Worm (Caenorhabditis elegans) whole organism, young adult: ENCODE data around the gene del-10.

Source experiments
- B0019.2 ChIP-seq: fragments of 200-800 bp; sonication (Bioruptor generic); conservative IDR thresholded peaks from 2 replicates; pipeline ENCODE4 v1.3.6; 2022; ENCODE audit warnings: missing genetic modification reagents, missing genetic modification characterization, missing compliant biosample characterization
- B0035.1 ChIP-seq: sonication (generic microtip); optimal IDR thresholded peaks from 2 replicates; lab custom pipeline; 2016; ENCODE audit warnings: missing genetic modification characterization, mild to moderate bottlenecking, missing compliant biosample characterization, missing genotype, missing genetic modification reagents
- B0336.3 ChIP-seq: fragments of 200-800 bp; sonication (Bioruptor generic); IDR thresholded peaks from 2 replicates; pipeline ENCODE4 v1.3.6; 2022; ENCODE audit warnings: missing genetic modification characterization, missing compliant biosample characterization
- F33H1.4 ChIP-seq: fragments of 200-800 bp; sonication (Bioruptor generic); IDR thresholded peaks from 2 replicates; pipeline ENCODE4 v1.3.6; 2022; ENCODE audit warnings: missing genetic modification reagents, missing genetic modification characterization, missing compliant biosample characterization
- F49E8.2 ChIP-seq: sonication (generic microtip); optimal IDR thresholded peaks from 3 replicates; lab custom pipeline; 2017; ENCODE audit warnings: missing genetic modification characterization, mild to moderate bottlenecking, missing compliant biosample characterization, antibody characterized with exemption, moderate library complexity; ENCODE audit not compliant: insufficient read depth
- F55B11.4 ChIP-seq: sonication (generic microtip); optimal IDR thresholded peaks from 2 replicates; lab custom pipeline; 2016; ENCODE audit warnings: missing compliant biosample characterization, missing genetic modification characterization, borderline replicate concordance; ENCODE audit not compliant: insufficient read depth
- K12H6.12 ChIP-seq: fragments of 200-800 bp; sonication (Bioruptor generic); optimal IDR thresholded peaks from 2 replicates; lab custom pipeline; 2018; ENCODE audit warnings: mild to moderate bottlenecking, missing genetic modification characterization, missing compliant biosample characterization
- Y56A3A.18 ChIP-seq: fragments of 200-800 bp; sonication (Bioruptor generic); IDR thresholded peaks from 2 replicates; pipeline ENCODE4 v1.3.6; 2022; ENCODE audit warnings: missing genetic modification reagents, missing genetic modification characterization, missing compliant biosample characterization
- Y67H2A.10 ChIP-seq: fragments of 200-800 bp; sonication (Bioruptor generic); conservative IDR thresholded peaks from 2 replicates; pipeline ENCODE4 v1.3.6; 2022; ENCODE audit warnings: missing genetic modification reagents, missing genetic modification characterization, missing compliant biosample characterization
- ZK185.1 ChIP-seq: sonication (generic microtip); optimal IDR thresholded peaks from 2 replicates; lab custom pipeline; 2016; ENCODE audit warnings: mild to moderate bottlenecking, missing genetic modification characterization, missing compliant biosample characterization; ENCODE audit not compliant: poor library complexity, severe bottlenecking
- akir-1 ChIP-seq: fragments of 200-800 bp; sonication (Bioruptor generic); optimal IDR thresholded peaks from 2 replicates; lab custom pipeline; 2018; ENCODE audit warnings: mild to moderate bottlenecking, missing genetic modification characterization, moderate library complexity, missing compliant biosample characterization
- ama-1 ChIP-seq, 3 experiments: fragments of 150-350 bp in 1 of 3; sonication (generic microtip) in 2 of 3; optimal IDR thresholded peaks; 2 replicates each; lab custom pipeline; 2014 to 2018; ENCODE audit warnings: missing biosample characterization in 2 of 3, missing genetic modification characterization in 2 of 3, missing genetic modification reagents in 2 of 3
- aptf-2 ChIP-seq: fragments of 200-800 bp; sonication (Bioruptor generic); conservative IDR thresholded peaks from 2 replicates; pipeline ENCODE4 v1.3.6; 2022; ENCODE audit warnings: missing genetic modification reagents, missing genetic modification characterization, missing compliant biosample characterization
- athp-1 ChIP-seq: sonication (generic microtip); optimal IDR thresholded peaks from 2 replicates; lab custom pipeline; 2017; ENCODE audit warnings: mild to moderate bottlenecking, missing genetic modification characterization, missing compliant biosample characterization
- attf-3 ChIP-seq: fragments of 200-800 bp; sonication (Bioruptor generic); conservative IDR thresholded peaks from 2 replicates; pipeline ENCODE4 v1.3.6; 2022; ENCODE audit warnings: missing genetic modification reagents, missing genetic modification characterization, missing compliant biosample characterization
- bed-2 ChIP-seq: fragments of 200-800 bp; sonication (Bioruptor generic); IDR thresholded peaks from 2 replicates; pipeline ENCODE4 v1.3.6; 2022; ENCODE audit warnings: missing genetic modification reagents, missing genetic modification characterization, missing compliant biosample characterization
- ccch-3 ChIP-seq: fragments of 200-800 bp; sonication (Bioruptor generic); optimal IDR thresholded peaks from 2 replicates; lab custom pipeline; 2018; ENCODE audit warnings: mild to moderate bottlenecking, missing genetic modification characterization, missing compliant biosample characterization
- cebp-1 ChIP-seq, 2 experiments: fragments of 200-800 bp in 1 of 2; sonication (Bioruptor generic) in 1 of 2; sonication (generic microtip) in 1 of 2; IDR thresholded peaks in 1 of 2; optimal IDR thresholded peaks in 1 of 2; 2 replicates each; pipeline versions ENCODE4 v1.3.6 to Lab custom; 2017 to 2022; ENCODE audit warnings: missing compliant biosample characterization in 2 of 2, missing genetic modification characterization in 2 of 2, mild to moderate bottlenecking in 1 of 2, missing genetic modification reagents in 1 of 2, moderate library complexity in 1 of 2
- cebp-2 ChIP-seq: fragments of 200-800 bp; sonication (Bioruptor generic); IDR thresholded peaks from 2 replicates; pipeline ENCODE4 v1.3.6; 2022; ENCODE audit warnings: missing genetic modification characterization, missing compliant biosample characterization
- ceh-100 ChIP-seq: fragments of 200-800 bp; sonication (Bioruptor generic); IDR thresholded peaks from 2 replicates; pipeline ENCODE4 v1.3.6; 2022; ENCODE audit warnings: missing genetic modification reagents, missing genetic modification characterization, missing compliant biosample characterization
- ceh-27 ChIP-seq: fragments of 200-800 bp; sonication (Bioruptor generic); optimal IDR thresholded peaks from 2 replicates; lab custom pipeline; 2018; ENCODE audit warnings: mild to moderate bottlenecking, missing genetic modification characterization, moderate library complexity, missing compliant biosample characterization
- ceh-79 ChIP-seq: sonication (generic microtip); optimal IDR thresholded peaks from 2 replicates; lab custom pipeline; 2017; ENCODE audit warnings: mild to moderate bottlenecking, missing genetic modification characterization, missing compliant biosample characterization
- dpff-1 ChIP-seq: sonication (generic microtip); optimal IDR thresholded peaks from 2 replicates; lab custom pipeline; 2017; ENCODE audit warnings: mild to moderate bottlenecking, missing genetic modification characterization, missing compliant biosample characterization
- egl-18 ChIP-seq: fragments of 200-800 bp; sonication (Bioruptor generic); IDR thresholded peaks from 2 replicates; pipeline ENCODE4 v1.3.6; 2022; ENCODE audit warnings: missing genetic modification reagents, missing genetic modification characterization, missing compliant biosample characterization
- egl-44 ChIP-seq: fragments of 200-800 bp; sonication (Bioruptor generic); IDR thresholded peaks from 2 replicates; pipeline ENCODE4 v1.3.6; 2022; ENCODE audit warnings: missing genetic modification reagents, missing genetic modification characterization, missing compliant biosample characterization
- egrh-3 ChIP-seq: fragments of 200-800 bp; sonication (Bioruptor generic); IDR thresholded peaks from 2 replicates; pipeline ENCODE4 v1.3.6; 2022; ENCODE audit warnings: missing genetic modification reagents, missing genetic modification characterization, missing compliant biosample characterization
- ets-4 ChIP-seq: fragments of 200-800 bp; sonication (Bioruptor generic); optimal IDR thresholded peaks from 2 replicates; lab custom pipeline; 2018; ENCODE audit warnings: mild to moderate bottlenecking, missing genetic modification characterization, missing compliant biosample characterization
- hmg-20 ChIP-seq: fragments of 200-800 bp; sonication (Bioruptor generic); IDR thresholded peaks from 2 replicates; pipeline ENCODE4 v1.3.6; 2022; ENCODE audit warnings: missing genetic modification reagents, missing genetic modification characterization, missing compliant biosample characterization
- hrde-1 ChIP-seq: sonication (generic microtip); optimal IDR thresholded peaks from 2 replicates; lab custom pipeline; 2016; ENCODE audit warnings: missing genetic modification characterization, mild to moderate bottlenecking, missing compliant biosample characterization, moderate library complexity, missing genotype, missing genetic modification reagents, borderline replicate concordance
- lin-26 ChIP-seq: fragments of 200-800 bp; sonication (Bioruptor generic); IDR thresholded peaks from 2 replicates; pipeline ENCODE4 v1.3.6; 2022; ENCODE audit warnings: missing genetic modification reagents, missing genetic modification characterization, missing compliant biosample characterization
- lin-40 ChIP-seq: sonication (generic microtip); optimal IDR thresholded peaks from 2 replicates; lab custom pipeline; 2016; ENCODE audit warnings: missing genetic modification characterization, mild to moderate bottlenecking, missing compliant biosample characterization, missing genotype, missing genetic modification reagents
- lsy-27 ChIP-seq: sonication (generic microtip); optimal IDR thresholded peaks from 2 replicates; lab custom pipeline; 2017; ENCODE audit warnings: missing genetic modification characterization, mild to moderate bottlenecking, missing compliant biosample characterization, antibody characterized with exemption, missing genotype, borderline replicate concordance; ENCODE audit not compliant: insufficient read depth
- madf-3 ChIP-seq: fragments of 200-800 bp; sonication (Bioruptor generic); IDR thresholded peaks from 2 replicates; pipeline ENCODE4 v1.3.6; 2022; ENCODE audit warnings: missing genetic modification reagents, missing genetic modification characterization, missing compliant biosample characterization
- madf-6 ChIP-seq: fragments of 200-800 bp; sonication (Bioruptor generic); IDR thresholded peaks from 2 replicates; pipeline ENCODE4 v1.3.6; 2022; ENCODE audit warnings: missing genetic modification reagents, missing genetic modification characterization, missing compliant biosample characterization
- mcd-1 ChIP-seq: fragments of 200-800 bp; sonication (Bioruptor generic); IDR thresholded peaks from 2 replicates; pipeline ENCODE4 v1.3.6; 2022; ENCODE audit warnings: missing genetic modification reagents, missing genetic modification characterization, missing compliant biosample characterization
- nfya-1 ChIP-seq: sonication (generic microtip); optimal IDR thresholded peaks from 2 replicates; lab custom pipeline; 2017; ENCODE audit warnings: antibody characterized with exemption, missing compliant biosample characterization, missing genetic modification characterization, borderline replicate concordance; ENCODE audit not compliant: insufficient read depth
- nfyb-1 ChIP-seq: fragments of 200-800 bp; sonication (Bioruptor generic); IDR thresholded peaks from 2 replicates; pipeline ENCODE4 v1.3.6; 2022; ENCODE audit warnings: missing genetic modification reagents, missing genetic modification characterization, missing compliant biosample characterization
- nhr-80 ChIP-seq: sonication (generic microtip); optimal IDR thresholded peaks from 2 replicates; lab custom pipeline; 2016; ENCODE audit warnings: missing genetic modification characterization, missing compliant biosample characterization
- snpc-3.4 ChIP-seq: sonication (generic microtip); optimal IDR thresholded peaks from 2 replicates; lab custom pipeline; 2017; ENCODE audit warnings: missing genetic modification characterization, mild to moderate bottlenecking, missing compliant biosample characterization, antibody characterized with exemption, moderate library complexity, missing genotype, missing genetic modification reagents
- sptf-2 ChIP-seq: fragments of 200-800 bp; sonication (Bioruptor generic); optimal IDR thresholded peaks from 2 replicates; lab custom pipeline; 2018; ENCODE audit warnings: mild to moderate bottlenecking, missing genetic modification characterization, missing compliant biosample characterization
- unc-130 ChIP-seq: sonication (generic microtip); optimal IDR thresholded peaks from 2 replicates; lab custom pipeline; 2016; ENCODE audit warnings: missing genetic modification reagents, missing genetic modification characterization, missing compliant biosample characterization
- unc-62 ChIP-seq: fragments of 150-350 bp; optimal IDR thresholded peaks from 2 replicates; lab custom pipeline; 2014; ENCODE audit warnings: missing biosample characterization, missing genetic modification reagents, missing genetic modification characterization
- ztf-18 ChIP-seq: sonication (generic microtip); optimal IDR thresholded peaks from 2 replicates; lab custom pipeline; 2016; ENCODE audit warnings: missing genotype, mild to moderate bottlenecking, missing genetic modification characterization, missing compliant biosample characterization

Gene del-10

DNA sequence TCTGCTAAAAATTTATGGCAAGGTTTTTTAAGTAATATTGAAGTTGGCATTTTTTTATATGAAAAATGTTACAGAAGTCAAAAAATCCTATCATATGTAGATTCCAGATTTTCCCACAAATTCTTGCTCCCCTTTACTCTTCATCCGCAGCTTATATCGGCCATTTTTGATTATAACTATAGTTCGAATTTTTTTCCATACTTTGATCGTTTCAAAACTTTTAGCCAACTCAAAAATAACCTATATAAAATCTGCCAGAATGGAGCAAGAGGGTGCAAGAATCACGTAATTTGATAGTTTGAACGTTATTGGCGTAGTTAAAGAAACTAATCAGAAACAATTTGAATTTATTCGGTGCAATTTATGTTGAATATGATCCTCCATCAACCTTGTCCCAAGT, 42.0 kb upstream of the del-10 start:
- TF ChIP-seq akir-1 (GFP tag; lab: Kevin White, UChicago) (no peak), attf-3 (GFP tag; lab: Robert Waterston, UW) (no peak), egrh-3 (GFP tag; lab: Robert Waterston, UW) (no peak), egl-18 (GFP tag; lab: Robert Waterston, UW) (no peak), bed-2 (GFP tag; lab: Robert Waterston, UW) (no peak), cebp-1 (GFP tag; IDR thresholded peaks at IDR 0.05; lab: Robert Waterston, UW) (no peak), cebp-1 (tag; optimal IDR thresholded peaks at IDR 0.05; lab: Kevin White, UChicago) (no peak), lsy-27 (tag; lab: Kevin White, UChicago) (no peak), athp-1 (tag; lab: Kevin White, UChicago) (no peak), unc-62 (GFP tag; lab: Kevin White, UChicago) (no peak), lin-40 (tag; lab: Kevin White, UChicago) (no peak), Y56A3A.18 (GFP tag; lab: Robert Waterston, UW) (no peak), ZK185.1 (tag; lab: Kevin White, UChicago) (no peak), sptf-2 (GFP tag; lab: Kevin White, UChicago) (no peak), nfya-1 (tag; lab: Kevin White, UChicago) (no peak), hmg-20 (no peak), ama-1 (optimal IDR thresholded peaks at IDR 0.05; lab: Kevin White, UChicago) (no peak), ama-1 (GFP tag; optimal IDR thresholded peaks at IDR 0.05; lab: Kevin White, UChicago) (no peak), dpff-1 (tag; lab: Kevin White, UChicago) (no peak), lin-26 (no peak)

DNA sequence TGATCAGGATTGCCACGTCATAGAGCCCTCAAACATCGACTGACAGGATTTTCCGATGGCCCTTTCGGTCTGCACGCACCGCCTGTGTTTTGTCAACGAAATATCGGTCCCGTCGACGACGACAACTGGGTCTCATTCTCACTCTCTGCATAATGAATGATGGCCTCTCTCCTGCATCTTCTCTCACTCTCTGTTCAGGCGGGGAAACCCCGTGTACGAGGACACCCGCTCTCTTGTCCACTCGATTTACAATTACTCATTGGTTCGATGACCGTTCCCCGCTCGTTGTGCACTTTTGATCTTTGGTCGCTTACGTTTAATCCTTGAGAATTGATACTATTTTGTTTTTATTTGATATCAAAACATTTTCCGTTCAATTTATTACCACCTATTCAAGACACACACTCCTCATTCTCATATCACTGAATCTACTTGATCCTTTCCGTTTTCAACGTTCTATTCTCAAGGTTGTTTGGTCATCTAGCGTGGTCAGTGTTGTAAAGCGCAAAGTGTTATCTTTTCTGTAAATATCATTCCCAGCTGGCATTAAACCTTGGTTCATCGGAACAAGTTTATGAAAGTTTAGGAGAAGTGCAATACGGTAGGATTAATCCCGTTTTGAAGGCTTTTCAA, 40.8 kb upstream of the del-10 start:
- TF ChIP-seq hrde-1: no peak
- TF ChIP-seq nfyb-1 (GFP tag; lab: Robert Waterston, UW): no peak
- no peak for TF ChIP-seq hmg-20
- TF ChIP-seq ztf-18 (tag; lab: Kevin White, UChicago): no peak
- TF ChIP-seq madf-6: no peak
- TF ChIP-seq akir-1 (GFP tag; lab: Kevin White, UChicago): no peak
- no peak for TF ChIP-seq unc-130 (GFP tag; lab: Kevin White, UChicago)
- TF ChIP-seq B0035.1 (tag; lab: Kevin White, UChicago): no peak
- no peak for TF ChIP-seq snpc-3.4 (tag; lab: Kevin White, UChicago)
- TF ChIP-seq F33H1.4 (GFP tag; lab: Robert Waterston, UW): no peak
- TF ChIP-seq egl-18 (GFP tag; lab: Robert Waterston, UW): no peak
- no peak for TF ChIP-seq B0019.2 (GFP tag; lab: Robert Waterston, UW)
- no peak for TF ChIP-seq Y67H2A.10 (GFP tag; lab: Robert Waterston, UW)
- TF ChIP-seq egl-44 (GFP tag; lab: Robert Waterston, UW): 0 out of 2 replicates have a peak, but pooled peaks have one; percentile 30
- TF ChIP-seq K12H6.12: no peak
- 0 out of 2 replicates have a peak, but pooled peaks have one; percentile 29 for TF ChIP-seq lin-26
- TF ChIP-seq lin-40 (tag; lab: Kevin White, UChicago): no peak
- no peak for TF ChIP-seq B0336.3 (GFP tag; lab: Robert Waterston, UW)
- TF ChIP-seq aptf-2 (GFP tag; lab: Robert Waterston, UW): no peak
- no peak for TF ChIP-seq F49E8.2 (tag; lab: Kevin White, UChicago)
- TF ChIP-seq mcd-1 (GFP tag; lab: Robert Waterston, UW): no peak
- no peak for TF ChIP-seq lsy-27 (tag; lab: Kevin White, UChicago)
- no peak for TF ChIP-seq ccch-3 (GFP tag; lab: Kevin White, UChicago)
- no peak for TF ChIP-seq ets-4 (GFP tag; lab: Kevin White, UChicago)
- TF ChIP-seq cebp-2 (GFP tag; lab: Robert Waterston, UW): no peak
- TF ChIP-seq ceh-27: no peak
- TF ChIP-seq ceh-100 (GFP tag; lab: Robert Waterston, UW): no peak
- TF ChIP-seq athp-1 (tag; lab: Kevin White, UChicago): no peak
- no peak for TF ChIP-seq F55B11.4 (tag; lab: Kevin White, UChicago)
- peak; percentile 10 for TF ChIP-seq nhr-80
- TF ChIP-seq bed-2 (GFP tag; lab: Robert Waterston, UW): no peak
- no peak for TF ChIP-seq madf-3
- TF ChIP-seq ceh-79 (tag; lab: Kevin White, UChicago): no peak
